Fruit fly (Drosophila melanogaster) whole organism, embryonic: ENCODE data around the gene Suv3.

Source experiments
- Abd-B ChIP-seq: fragments of 200-800 bp; sonication (Bioruptor generic); optimal IDR thresholded peaks from 2 replicates; lab custom pipeline; 2018; ENCODE audit warnings: missing biosample characterization, mild to moderate bottlenecking, missing genetic modification characterization, moderate library complexity
- Blimp-1 ChIP-seq: fragments of 200-800 bp; sonication (Bioruptor generic); optimal IDR thresholded peaks from 3 replicates; lab custom pipeline; 2018; ENCODE audit warnings: missing biosample characterization, missing genetic modification characterization, mild to moderate bottlenecking, moderate library complexity, missing genetic modification reagents
- CG10209 ChIP-seq: fragments of 200-800 bp; sonication (Bioruptor generic); optimal IDR thresholded peaks from 3 replicates; lab custom pipeline; 2017; ENCODE audit warnings: missing biosample characterization, mild to moderate bottlenecking, missing genetic modification characterization, missing genetic modification reagents
- CG1024 ChIP-seq: fragments of 200-800 bp; sonication (Bioruptor generic); IDR thresholded peaks from 2 replicates; pipeline ENCODE4 v1.3.6; 2022; ENCODE audit warnings: missing biosample characterization, missing genetic modification characterization
- CG11504 ChIP-seq: fragments of 200-800 bp; sonication (Bioruptor generic); optimal IDR thresholded peaks from 3 replicates; lab custom pipeline; 2019; ENCODE audit warnings: missing biosample characterization, mild to moderate bottlenecking, missing genetic modification characterization, moderate library complexity
- CG11560 ChIP-seq: fragments of 200-800 bp; sonication (Bioruptor generic); IDR thresholded peaks from 3 replicates; pipeline ENCODE4 v1.3.6; 2022; ENCODE audit warnings: missing biosample characterization, missing genetic modification characterization
- CG11696 ChIP-seq: fragments of 200-800 bp; sonication (Bioruptor generic); IDR thresholded peaks from 2 replicates; pipeline ENCODE4 v1.3.6; 2022; ENCODE audit warnings: missing biosample characterization, missing genetic modification characterization
- CG13424 ChIP-seq: fragments of 200-800 bp; sonication (Bioruptor generic); optimal IDR thresholded peaks from 2 replicates; lab custom pipeline; 2019; ENCODE audit warnings: missing biosample characterization, mild to moderate bottlenecking, missing genetic modification characterization, moderate library complexity
- CG14710 ChIP-seq: fragments of 200-800 bp; sonication (Bioruptor generic); optimal IDR thresholded peaks from 3 replicates; lab custom pipeline; 2019; ENCODE audit warnings: missing biosample characterization, mild to moderate bottlenecking, missing genetic modification characterization, moderate library complexity
- CG15479 ChIP-seq: fragments of 200-800 bp; sonication (Bioruptor generic); optimal IDR thresholded peaks from 3 replicates; lab custom pipeline; 2019; ENCODE audit warnings: missing biosample characterization, mild to moderate bottlenecking, missing genetic modification characterization, moderate library complexity
- CG16815 ChIP-seq: fragments of 200-800 bp; sonication (Bioruptor generic); optimal IDR thresholded peaks from 3 replicates; lab custom pipeline; 2017; ENCODE audit warnings: missing biosample characterization, mild to moderate bottlenecking, missing genetic modification characterization
- CG17186 ChIP-seq: fragments of 200-800 bp; sonication (Bioruptor generic); optimal IDR thresholded peaks from 3 replicates; lab custom pipeline; 2017; ENCODE audit warnings: missing biosample characterization, missing genetic modification reagents, missing genetic modification characterization
- CG17612 ChIP-seq: fragments of 200-800 bp; sonication (Bioruptor generic); IDR thresholded peaks from 2 replicates; pipeline ENCODE4 v1.3.6; 2022; ENCODE audit warnings: missing biosample characterization, missing genetic modification characterization
- CG17912 ChIP-seq: fragments of 200-800 bp; sonication (Bioruptor generic); optimal IDR thresholded peaks from 2 replicates; lab custom pipeline; 2018; ENCODE audit warnings: missing biosample characterization, mild to moderate bottlenecking, missing genetic modification characterization
- CG2120 ChIP-seq: fragments of 200-800 bp; sonication (Bioruptor generic); optimal IDR thresholded peaks from 3 replicates; lab custom pipeline; 2016; ENCODE audit warnings: missing biosample characterization, missing genetic modification characterization
- CG2875 ChIP-seq: fragments of 200-800 bp; sonication (Bioruptor generic); optimal IDR thresholded peaks from 2 replicates; lab custom pipeline; 2017; ENCODE audit warnings: missing biosample characterization, mild to moderate bottlenecking, missing genetic modification characterization, missing genetic modification reagents
- CG34422 ChIP-seq: fragments of 200-800 bp; sonication (Bioruptor generic); IDR thresholded peaks from 3 replicates; pipeline ENCODE4 v1.3.6; 2022; ENCODE audit warnings: missing biosample characterization, missing genetic modification characterization
- CG6854 ChIP-seq: fragments of 200-800 bp; sonication (Bioruptor generic); optimal IDR thresholded peaks from 3 replicates; lab custom pipeline; 2017; ENCODE audit warnings: missing biosample characterization, mild to moderate bottlenecking, missing genetic modification characterization
- CG8290 ChIP-seq, 3 experiments: fragments of 200-800 bp; sonication (Bioruptor generic); optimal IDR thresholded peaks; 2 replicates each; lab custom pipeline; 2016 to 2019; ENCODE audit warnings: missing biosample characterization in 3 of 3, missing genetic modification characterization in 3 of 3, mild to moderate bottlenecking in 2 of 3, moderate library complexity in 1 of 3
- CG9437 ChIP-seq: fragments of 200-800 bp; sonication (Bioruptor generic); optimal IDR thresholded peaks from 2 replicates; lab custom pipeline; 2018; ENCODE audit warnings: missing biosample characterization, mild to moderate bottlenecking, missing genetic modification characterization
- CG9797 ChIP-seq: fragments of 200-800 bp; sonication (Bioruptor generic); optimal IDR thresholded peaks from 3 replicates; lab custom pipeline; 2018; ENCODE audit warnings: missing biosample characterization, mild to moderate bottlenecking, missing genetic modification characterization
- CG9817 ChIP-seq: fragments of 200-800 bp; sonication (Bioruptor generic); optimal IDR thresholded peaks from 2 replicates; lab custom pipeline; 2018; ENCODE audit warnings: missing biosample characterization, mild to moderate bottlenecking, missing genetic modification characterization, moderate library complexity
- Fer3 ChIP-seq: fragments of 200-800 bp; sonication (Bioruptor generic); optimal IDR thresholded peaks from 2 replicates; lab custom pipeline; 2018; ENCODE audit warnings: missing biosample characterization, mild to moderate bottlenecking, missing genetic modification characterization, moderate library complexity
- H15 ChIP-seq: fragments of 200-800 bp; sonication (Bioruptor generic); IDR thresholded peaks from 3 replicates; pipeline ENCODE4 v1.3.6; 2022; ENCODE audit warnings: missing biosample characterization, missing genetic modification characterization
- HLH3B ChIP-seq: fragments of 200-800 bp; sonication (Bioruptor generic); IDR thresholded peaks from 2 replicates; pipeline ENCODE4 v1.3.6; 2022; ENCODE audit warnings: missing biosample characterization, missing genetic modification characterization
- Hr51 ChIP-seq, 2 experiments: fragments of 200-800 bp; sonication (Bioruptor generic); optimal IDR thresholded peaks; 2 replicates in 1 of 2; 3 replicates in 1 of 2; lab custom pipeline; 2016 to 2018; ENCODE audit warnings: missing biosample characterization in 2 of 2, missing genetic modification characterization in 2 of 2, mild to moderate bottlenecking in 1 of 2, moderate library complexity in 1 of 2
- Hsf ChIP-seq: fragments of 200-800 bp; sonication (Bioruptor generic); optimal IDR thresholded peaks from 3 replicates; lab custom pipeline; 2016; ENCODE audit warnings: missing biosample characterization, missing genetic modification characterization
- NFAT ChIP-seq: fragments of 200-800 bp; sonication (Bioruptor generic); IDR thresholded peaks from 2 replicates; pipeline ENCODE4 v1.3.6; 2022; ENCODE audit warnings: missing biosample characterization, missing genetic modification characterization
- Neu2 ChIP-seq: fragments of 200-800 bp; sonication (Bioruptor generic); optimal IDR thresholded peaks from 3 replicates; lab custom pipeline; 2016; ENCODE audit warnings: missing biosample characterization, missing genetic modification characterization, borderline replicate concordance
- Nf-YC ChIP-seq: fragments of 200-800 bp; optimal IDR thresholded peaks from 3 replicates; lab custom pipeline; 2019; ENCODE audit warnings: missing biosample characterization, mild to moderate bottlenecking, missing genetic modification characterization, moderate library complexity
- Oaz ChIP-seq: fragments of 200-800 bp; sonication (Bioruptor generic); IDR thresholded peaks from 2 replicates; pipeline ENCODE4 v1.3.6; 2022; ENCODE audit warnings: missing biosample characterization, missing genetic modification characterization
- Pdp1 ChIP-seq, 2 experiments: fragments of 200-800 bp; sonication (Bioruptor generic); optimal IDR thresholded peaks; 3 replicates each; lab custom pipeline; 2016; ENCODE audit warnings: missing biosample characterization in 2 of 2, missing genetic modification characterization in 2 of 2, mild to moderate bottlenecking in 1 of 2, moderate library complexity in 1 of 2
- Sox100B ChIP-seq: fragments of 200-800 bp; sonication (Bioruptor generic); optimal IDR thresholded peaks from 3 replicates; lab custom pipeline; 2018; ENCODE audit warnings: missing biosample characterization, mild to moderate bottlenecking, missing genetic modification characterization
- Sry-δ ChIP-seq: fragments of 200-800 bp; sonication (Bioruptor generic); optimal IDR thresholded peaks from 2 replicates; lab custom pipeline; 2016; ENCODE audit warnings: missing biosample characterization, missing genetic modification characterization
- Vsx1 ChIP-seq: fragments of 200-800 bp; sonication (Bioruptor generic); optimal IDR thresholded peaks from 2 replicates; lab custom pipeline; 2017; ENCODE audit warnings: missing biosample characterization, mild to moderate bottlenecking, missing genetic modification characterization, missing genetic modification reagents
- Xrp1 ChIP-seq: fragments of 200-800 bp; sonication (Bioruptor generic); IDR thresholded peaks from 2 replicates; pipeline ENCODE4 v1.3.6; 2022; ENCODE audit warnings: missing biosample characterization, missing genetic modification characterization
- bbx ChIP-seq: fragments of 200-800 bp; sonication (Bioruptor generic); IDR thresholded peaks from 2 replicates; pipeline ENCODE4 v1.3.6; 2022; ENCODE audit warnings: missing biosample characterization, missing genetic modification characterization; ENCODE audit not compliant: partially characterized antibody
- cas ChIP-seq: fragments of 200-800 bp; sonication (Bioruptor generic); IDR thresholded peaks from 2 replicates; pipeline ENCODE4 v1.3.6; 2022; ENCODE audit warnings: missing biosample characterization, missing genetic modification characterization
- chif ChIP-seq, 2 experiments: fragments of 200-800 bp; sonication (Bioruptor generic); optimal IDR thresholded peaks; 3 replicates each; lab custom pipeline; 2016; ENCODE audit warnings: missing biosample characterization in 2 of 2, missing genetic modification characterization in 2 of 2
- crol ChIP-seq: fragments of 200-800 bp; sonication (Bioruptor generic); IDR thresholded peaks from 2 replicates; pipeline ENCODE4 v1.3.6; 2022; ENCODE audit warnings: missing biosample characterization, missing genetic modification characterization
- dati ChIP-seq: fragments of 200-800 bp; sonication (Bioruptor generic); IDR thresholded peaks from 2 replicates; pipeline ENCODE4 v1.3.6; 2022; ENCODE audit warnings: missing biosample characterization, missing genetic modification characterization
- dm ChIP-seq: fragments of 200-800 bp; sonication (Bioruptor generic); optimal IDR thresholded peaks from 3 replicates; lab custom pipeline; 2016; ENCODE audit warnings: missing biosample characterization, missing genetic modification characterization
- ftz-f1 ChIP-seq: fragments of 200-800 bp; sonication (Bioruptor generic); optimal IDR thresholded peaks from 2 replicates; lab custom pipeline; 2016; ENCODE audit warnings: missing biosample characterization, missing genetic modification characterization
- her ChIP-seq: fragments of 200-800 bp; sonication (Bioruptor generic); optimal IDR thresholded peaks from 2 replicates; lab custom pipeline; 2016; ENCODE audit warnings: missing biosample characterization, missing genetic modification characterization
- pb ChIP-seq: fragments of 200-800 bp; sonication (Bioruptor generic); optimal IDR thresholded peaks from 3 replicates; lab custom pipeline; 2016; ENCODE audit warnings: missing biosample characterization, missing genetic modification characterization
- ro ChIP-seq: fragments of 200-800 bp; sonication (Bioruptor generic); IDR thresholded peaks from 2 replicates; pipeline ENCODE4 v1.3.6; 2022; ENCODE audit warnings: missing biosample characterization, missing genetic modification characterization
- sisA ChIP-seq: fragments of 200-800 bp; sonication (Bioruptor generic); IDR thresholded peaks from 2 replicates; pipeline ENCODE4 v1.3.6; 2022; ENCODE audit warnings: missing biosample characterization, missing genetic modification characterization
- sqz ChIP-seq: fragments of 200-800 bp; sonication (Bioruptor generic); optimal IDR thresholded peaks from 3 replicates; lab custom pipeline; 2018; ENCODE audit warnings: missing biosample characterization, mild to moderate bottlenecking, missing genetic modification characterization
- tap ChIP-seq: fragments of 200-800 bp; optimal IDR thresholded peaks from 3 replicates; lab custom pipeline; 2019; ENCODE audit warnings: missing biosample characterization, mild to moderate bottlenecking, missing genetic modification characterization, moderate library complexity

Gene Suv3

DNA sequence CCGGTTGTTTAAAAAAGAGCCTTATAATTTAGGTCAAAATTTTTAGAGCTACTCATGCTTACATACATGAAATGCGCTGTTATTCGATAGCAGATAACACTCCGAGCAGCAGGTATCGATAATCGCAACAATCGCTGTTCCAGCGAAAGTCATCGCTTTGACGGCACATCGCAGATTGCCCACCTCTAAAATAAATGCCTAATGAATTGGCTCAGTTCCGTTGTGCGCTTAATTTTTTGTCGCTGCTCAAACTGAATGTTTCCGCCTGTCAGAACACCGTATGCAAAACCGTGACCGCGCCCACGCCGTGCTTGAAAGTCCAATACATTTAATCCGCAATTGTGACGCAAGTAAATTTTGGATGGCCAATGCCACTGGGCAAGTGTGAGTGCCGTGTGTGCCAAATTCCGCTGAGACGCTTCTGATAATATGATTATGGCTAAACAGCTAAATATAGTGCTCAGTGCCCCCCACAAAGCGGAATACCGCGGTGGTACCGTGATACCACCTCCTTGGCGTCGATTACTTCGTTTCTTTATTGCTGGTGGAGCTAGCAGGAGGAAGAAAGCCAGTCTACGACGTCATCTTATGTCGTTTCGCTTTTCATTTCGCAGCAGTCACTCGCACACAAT, 8.3 kb downstream of the Suv3 start, which contains the start of gene CG9795 (continued):
- TF ChIP-seq CG16815: no peak
- TF ChIP-seq Abd-B: no peak
- TF ChIP-seq sisA: no peak
- peak; percentile 29 for TF ChIP-seq Hsf
- peak; percentile 52; the same call in 1 of the 3 replicates for TF ChIP-seq CG34422 (GFP tag; lab: Robert Waterston, UW)
- TF ChIP-seq CG11696 (GFP tag; lab: Robert Waterston, UW): no peak
- TF ChIP-seq sqz (GFP tag; lab: Kevin White, UChicago): no peak
- TF ChIP-seq HLH3B (GFP tag; lab: Robert Waterston, UW): no peak
- TF ChIP-seq chif (GFP tag; optimal IDR thresholded peaks at IDR 0.05; lab: Kevin White, UChicago): no peak
- peak; percentile 96 for TF ChIP-seq bbx (GFP tag; lab: Robert Waterston, UW)
- no peak for TF ChIP-seq pb (GFP tag; lab: Kevin White, UChicago)
- TF ChIP-seq cas (GFP tag; lab: Robert Waterston, UW): no peak
- no peak for TF ChIP-seq CG17912 (GFP tag; lab: Kevin White, UChicago)
- TF ChIP-seq Oaz (GFP tag; lab: Robert Waterston, UW): no peak
- TF ChIP-seq CG8290 (GFP tag; optimal IDR thresholded peaks at IDR 0.05; lab: Kevin White, UChicago): peak; percentile 40
- peak; percentile 3 to 80 for TF ChIP-seq CG8290 (tag; optimal IDR thresholded peaks at IDR 0.05; lab: Kevin White, UChicago)
- no peak for TF ChIP-seq CG13424 (tag; lab: Kevin White, UChicago)
- no peak for TF ChIP-seq Neu2 (GFP tag; lab: Kevin White, UChicago)
- TF ChIP-seq Blimp-1: no peak
- TF ChIP-seq CG2875 (GFP tag; lab: Kevin White, UChicago): no peak
- peak; percentile 94 for TF ChIP-seq Sry-δ (GFP tag; lab: Kevin White, UChicago)
- TF ChIP-seq ro (GFP tag; lab: Robert Waterston, UW): no peak
- TF ChIP-seq Pdp1 (GFP tag; optimal IDR thresholded peaks at IDR 0.05; lab: Kevin White, UChicago): no peak
- TF ChIP-seq Xrp1: peak; percentile 19; the same call in 1 of the 2 replicates
- peak; percentile 72 for TF ChIP-seq ftz-f1 (GFP tag; lab: Kevin White, UChicago)
- peak in 1 of 2 experiments; percentile 41 for TF ChIP-seq Hr51 (GFP tag; optimal IDR thresholded peaks at IDR 0.05; lab: Kevin White, UChicago)
- no peak for TF ChIP-seq Sox100B
- TF ChIP-seq CG15479 (GFP tag; lab: Kevin White, UChicago): no peak
- TF ChIP-seq tap (tag; lab: Kevin White, UChicago): no peak
- no peak for TF ChIP-seq H15 (GFP tag; lab: Robert Waterston, UW)
- TF ChIP-seq CG11504 (tag; lab: Kevin White, UChicago): no peak
- TF ChIP-seq Fer3 (tag; lab: Kevin White, UChicago): peak; percentile 7
- TF ChIP-seq dm (GFP tag; lab: Kevin White, UChicago): peak; percentile 39
- TF ChIP-seq Vsx1: no peak
- no peak for TF ChIP-seq CG17612 (GFP tag; lab: Robert Waterston, UW)
- no peak for TF ChIP-seq crol (GFP tag; lab: Robert Waterston, UW)
- peak; percentile 42 for TF ChIP-seq Nf-YC (tag; lab: Kevin White, UChicago)
- TF ChIP-seq CG17186: peak; percentile 85
- peak; percentile 10 for TF ChIP-seq CG10209
- TF ChIP-seq CG9437 (GFP tag; lab: Kevin White, UChicago): no peak
- peak; percentile 63 for TF ChIP-seq her (GFP tag; lab: Kevin White, UChicago)
- TF ChIP-seq CG9817 (tag; lab: Kevin White, UChicago): no peak
- peak; percentile 97 for TF ChIP-seq CG11560 (tag; lab: Robert Waterston, UW)
- TF ChIP-seq CG2120 (GFP tag; lab: Kevin White, UChicago): peak; percentile 54
- TF ChIP-seq NFAT (GFP tag; lab: Robert Waterston, UW): peak; percentile 37; the same call in 1 of the 2 replicates
- peak; percentile 20 for TF ChIP-seq CG6854 (GFP tag; lab: Kevin White, UChicago)
- TF ChIP-seq CG14710 (tag; lab: Kevin White, UChicago): peak; percentile 44
- TF ChIP-seq dati (GFP tag; lab: Robert Waterston, UW): no peak
- TF ChIP-seq CG9797 (GFP tag; lab: Kevin White, UChicago): peak; percentile 22
- TF ChIP-seq CG1024 (GFP tag; lab: Robert Waterston, UW): no peak
